Worm (Caenorhabditis elegans): ENCODE data around the gene Y73F8A.27.

Y73F8A.27 gene

DNA sequence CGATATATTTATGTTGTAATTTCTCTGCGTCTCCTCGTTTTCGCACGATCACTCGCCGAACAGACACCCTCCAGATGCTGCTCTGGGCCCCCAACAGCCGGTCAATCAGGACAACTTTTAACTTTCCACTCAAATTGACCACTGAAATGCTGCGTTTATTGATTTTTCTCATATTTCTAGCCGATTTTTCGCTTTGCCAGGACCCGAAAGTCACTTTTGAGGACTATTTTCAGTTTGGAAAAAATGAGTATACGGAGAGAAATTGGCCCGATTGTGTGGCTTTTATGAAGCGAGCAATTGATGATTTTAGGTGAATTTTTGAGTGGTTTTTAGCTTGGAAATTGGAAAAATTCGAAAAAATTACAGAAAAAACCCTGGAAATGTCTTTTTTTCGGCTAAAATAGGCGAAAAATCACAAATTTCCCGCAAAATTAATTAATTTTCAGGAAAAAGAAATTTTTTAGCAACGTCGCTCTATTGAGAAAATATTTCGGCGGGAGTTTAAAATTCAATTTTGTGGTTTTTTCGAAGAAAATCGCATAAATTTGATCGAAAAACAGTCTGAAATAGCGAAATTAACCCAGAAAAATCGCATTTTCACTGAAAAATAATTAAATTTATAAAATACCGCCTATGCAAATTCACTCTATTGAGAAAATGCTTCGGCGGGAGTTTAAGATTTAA, 1.1 kb downstream of the Y73F8A.27 start, which contains the start of gene Y73F8A.26 (continued):
- TF ChIP-seq bed-1 (GFP tag; IDR thresholded peaks at IDR 0.05) (0 out of 2 replicates have a peak, but pooled peaks have one; percentile 13), hmg-20 (GFP tag; IDR thresholded peaks at IDR 0.05) (no peak), nhr-120 (GFP tag; IDR thresholded peaks at IDR 0.05) (no peak), die-1 (tag; optimal IDR thresholded peaks at IDR 0.05) (no peak), pbrm-1 (GFP tag; IDR thresholded peaks at IDR 0.05) (peak; percentile 48; the same call in 1 of the 2 replicates), nhr-90 (tag; optimal IDR thresholded peaks at IDR 0.05) (peak; percentile 12), egrh-3 (GFP tag; IDR thresholded peaks at IDR 0.05) (no peak), rec-8 (tag; optimal IDR thresholded peaks at IDR 0.05) (no peak), T07F8.4 (tag; optimal IDR thresholded peaks at IDR 0.05) (no peak), lin-26 (GFP tag; IDR thresholded peaks at IDR 0.05) (peak; percentile 48; the same call in 1 of the 2 replicates), unc-130 (GFP tag; optimal IDR thresholded peaks at IDR 0.05) (no peak), him-1 (tag; optimal IDR thresholded peaks at IDR 0.05) (peak; percentile 39)

DNA sequence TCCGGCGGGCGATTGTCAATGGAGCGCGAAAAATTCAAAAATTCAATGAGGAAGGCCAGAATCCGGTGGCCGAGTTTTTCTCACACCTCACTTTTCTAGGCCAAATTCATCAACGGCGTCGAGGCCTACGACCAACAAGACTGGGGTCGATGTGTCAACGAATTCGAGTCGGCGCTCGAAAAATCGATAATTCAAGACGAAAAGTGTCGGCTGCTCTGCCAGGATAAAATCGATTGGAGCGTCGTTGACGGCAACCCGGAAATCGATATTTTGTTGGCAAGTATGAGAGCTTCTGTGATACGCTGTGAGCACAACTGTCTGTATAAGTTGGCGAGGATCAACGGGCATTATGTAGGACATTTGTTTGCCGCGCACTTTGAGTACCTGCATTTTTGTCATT, 3.2 kb downstream of the Y73F8A.27 start:
- TF ChIP-seq athp-1 (tag; optimal IDR thresholded peaks at IDR 0.05) (no peak), ceh-79 (tag; optimal IDR thresholded peaks at IDR 0.05) (no peak), bed-1 (GFP tag; IDR thresholded peaks at IDR 0.05) (no peak), rcor-1 (GFP tag; IDR thresholded peaks at IDR 0.05) (no peak), C06A6.2 (GFP tag; conservative IDR thresholded peaks at IDR 0.05) (no peak), tbx-9 (tag; optimal IDR thresholded peaks at IDR 0.05; ENCODE audit: borderline replicate concordance) (no peak), snpc-1.3 (tag; optimal IDR thresholded peaks at IDR 0.05; ENCODE audit: insufficient read depth) (no peak), unc-130 (GFP tag; optimal IDR thresholded peaks at IDR 0.05) (no peak), lin-35 (GFP tag; optimal IDR thresholded peaks at IDR 0.05) (no peak), madf-8 (GFP tag; conservative IDR thresholded peaks at IDR 0.05) (no peak), F23B12.7 (tag; optimal IDR thresholded peaks at IDR 0.05; ENCODE audit: insufficient read depth) (no peak), ztf-18 (tag; optimal IDR thresholded peaks at IDR 0.05) (no peak), lsy-27 (tag; optimal IDR thresholded peaks at IDR 0.05; ENCODE audit: borderline replicate concordance, insufficient read depth) (no peak), nhr-27 (tag; optimal IDR thresholded peaks at IDR 0.05) (no peak)

ce11 chrIV:15476369-15476768, 3.8 kb downstream of the Y73F8A.27 start:
- 0 out of 2 replicates have a peak, but pooled peaks have one; percentile 6 for TF ChIP-seq egrh-3 (GFP tag; IDR thresholded peaks at IDR 0.05)
- no peak for TF ChIP-seq zim-3 (tag; optimal IDR thresholded peaks at IDR 0.05)
- no peak for TF ChIP-seq lin-40 (tag; optimal IDR thresholded peaks at IDR 0.05)
- TF ChIP-seq Y53F4B.3 (GFP tag; IDR thresholded peaks at IDR 0.05) = peak; percentile 35; the same call in 1 of the 2 replicates
- peak; percentile 21 for TF ChIP-seq athp-1 (tag; optimal IDR thresholded peaks at IDR 0.05)
- TF ChIP-seq nfya-1 (tag; optimal IDR thresholded peaks at IDR 0.05; ENCODE audit: borderline replicate concordance, insufficient read depth) = no peak
- no peak for TF ChIP-seq repo-1 (tag; optimal IDR thresholded peaks at IDR 0.05)
- no peak for TF ChIP-seq unc-62 (GFP tag; optimal IDR thresholded peaks at IDR 0.05)
- no peak for TF ChIP-seq somi-1 (GFP tag; optimal IDR thresholded peaks at IDR 0.05)
- TF ChIP-seq him-1 (tag; optimal IDR thresholded peaks at IDR 0.05) = no peak
- TF ChIP-seq gei-17 (GFP tag; optimal IDR thresholded peaks at IDR 0.05) = no peak
- no peak for TF ChIP-seq akir-1 (GFP tag; optimal IDR thresholded peaks at IDR 0.05)
- TF ChIP-seq dox-1 (GFP tag; IDR thresholded peaks at IDR 0.05) = no peak
- TF ChIP-seq pbrm-1 (GFP tag; IDR thresholded peaks at IDR 0.05) = no peak; the same call in 1 of the 2 replicates
- no peak for TF ChIP-seq ceh-79 (tag; optimal IDR thresholded peaks at IDR 0.05)
- no peak for TF ChIP-seq zfh-2 (GFP tag; conservative IDR thresholded peaks at IDR 0.05)
- peak; percentile 52; the same call in 1 of the 2 replicates for TF ChIP-seq hsf-1 (GFP tag; IDR thresholded peaks at IDR 0.05)
- TF ChIP-seq ztf-26 (tag; optimal IDR thresholded peaks at IDR 0.05) = peak; percentile 51
- TF ChIP-seq ceh-58 (GFP tag; IDR thresholded peaks at IDR 0.05) = no peak
- TF ChIP-seq aptf-3 (GFP tag; IDR thresholded peaks at IDR 0.05) = no peak
- TF ChIP-seq snpc-1.3 (tag; optimal IDR thresholded peaks at IDR 0.05; ENCODE audit: insufficient read depth) = peak; percentile 43
- no peak for TF ChIP-seq B0019.2 (GFP tag; conservative IDR thresholded peaks at IDR 0.05)
- no peak for TF ChIP-seq lin-35 (GFP tag; optimal IDR thresholded peaks at IDR 0.05)
- no peak for TF ChIP-seq C06A6.2 (GFP tag; conservative IDR thresholded peaks at IDR 0.05)
- TF ChIP-seq ztf-25 (GFP tag; IDR thresholded peaks at IDR 0.05) = peak; percentile 72; the same call in 1 of the 2 replicates
- TF ChIP-seq K12H6.12 (tag; optimal IDR thresholded peaks at IDR 0.05) = no peak
- TF ChIP-seq B0336.3 (GFP tag; IDR thresholded peaks at IDR 0.05) = no peak; the same call in 1 of the 2 replicates

All from whole organism, young adult.